Worm (Caenorhabditis elegans): ENCODE data around the gene srg-15.

srg-15 gene

DNA sequence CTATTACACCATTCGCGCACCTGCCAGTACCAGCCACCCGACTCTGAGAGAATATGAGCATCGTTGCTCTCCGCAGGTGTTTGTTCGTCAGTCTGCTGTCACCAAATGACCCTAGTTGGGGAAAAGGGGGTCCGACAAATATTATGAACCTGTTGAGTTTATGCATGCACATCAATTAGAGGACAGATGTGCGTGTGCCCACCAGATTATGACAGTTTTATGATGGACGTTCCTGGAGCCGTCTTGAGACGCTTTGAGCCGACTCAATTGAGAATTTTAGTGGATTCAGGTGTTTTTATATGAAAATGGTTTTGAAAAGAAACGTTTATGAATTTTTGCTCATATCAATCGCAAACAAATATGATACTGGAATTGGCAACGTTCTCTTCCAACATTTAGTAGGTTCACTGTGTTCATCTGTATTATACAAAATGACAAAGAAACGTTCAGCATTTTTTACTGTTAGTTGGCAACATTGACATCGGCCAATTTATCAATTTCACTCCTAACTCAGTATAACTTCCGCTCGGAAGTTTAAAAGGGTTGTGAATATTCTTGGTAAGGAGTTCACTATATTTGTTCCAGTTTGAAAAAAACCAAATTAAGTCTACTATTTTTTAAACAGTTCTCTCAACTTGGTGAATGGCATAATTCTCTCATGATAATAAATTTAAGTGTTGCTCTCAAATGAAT is 37.2 kb upstream of the srg-15 start:
- TF ChIP-seq nhr-76 (tag; optimal IDR thresholded peaks at IDR 0.05) (no peak), unc-120 (tag; optimal IDR thresholded peaks at IDR 0.05; ENCODE audit: poor library complexity, severe bottlenecking) (peak; percentile 1), ztf-11 (tag; optimal IDR thresholded peaks at IDR 0.05) (no peak), unc-62 (GFP tag; optimal IDR thresholded peaks at IDR 0.05) (peak; percentile 78), unc-39 (tag; optimal IDR thresholded peaks at IDR 0.05) (no peak), elt-3 (tag; optimal IDR thresholded peaks at IDR 0.05) (no peak), ceh-39 (tag; optimal IDR thresholded peaks at IDR 0.05) (no peak), lin-32 (GFP tag; optimal IDR thresholded peaks at IDR 0.05) (no peak), nhr-237 (tag; optimal IDR thresholded peaks at IDR 0.05) (no peak), lsy-2 (tag; optimal IDR thresholded peaks at IDR 0.05) (no peak), sem-2 (GFP tag; optimal IDR thresholded peaks at IDR 0.05) (no peak), pha-4 (tag; optimal IDR thresholded peaks at IDR 0.05) (no peak), ceh-83 (GFP tag; optimal IDR thresholded peaks at IDR 0.05) (no peak), nhr-2 (tag; optimal IDR thresholded peaks at IDR 0.05) (peak; percentile 86), cnd-1 (tag; optimal IDR thresholded peaks at IDR 0.05) (peak; percentile 59), mep-1 (tag; optimal IDR thresholded peaks at IDR 0.05) (no peak), bed-3 (GFP tag; optimal IDR thresholded peaks at IDR 0.05) (no peak), ceh-43 (GFP tag; optimal IDR thresholded peaks at IDR 0.05) (no peak), hlh-1 (tag; optimal IDR thresholded peaks at IDR 0.05) (peak; percentile 41), flh-1 (GFP tag; optimal IDR thresholded peaks at IDR 0.05) (no peak), nhr-12 (tag; optimal IDR thresholded peaks at IDR 0.05) (no peak), M03D4.4 (tag; optimal IDR thresholded peaks at IDR 0.05) (no peak), mls-2 (tag; optimal IDR thresholded peaks at IDR 0.05) (no peak), tbx-8 (GFP tag; optimal IDR thresholded peaks at IDR 0.05) (no peak), ham-2 (GFP tag; optimal IDR thresholded peaks at IDR 0.05) (no peak), blmp-1 (tag; optimal IDR thresholded peaks at IDR 0.05) (no peak), zip-8 (tag; optimal IDR thresholded peaks at IDR 0.05) (no peak), nhr-28 (tag; optimal IDR thresholded peaks at IDR 0.05) (no peak), sptf-1 (tag; optimal IDR thresholded peaks at IDR 0.05) (no peak), snpc-4 (tag; optimal IDR thresholded peaks at IDR 0.05) (no peak), lin-13 (tag; optimal IDR thresholded peaks at IDR 0.05) (no peak), ces-1 (GFP tag; optimal IDR thresholded peaks at IDR 0.05) (no peak), elt-1 (tag; optimal IDR thresholded peaks at IDR 0.05; ENCODE audit: borderline replicate concordance, insufficient read depth) (no peak), drap-1 (GFP tag; optimal IDR thresholded peaks at IDR 0.05) (no peak), mab-5 (tag; optimal IDR thresholded peaks at IDR 0.05) (no peak)

DNA sequence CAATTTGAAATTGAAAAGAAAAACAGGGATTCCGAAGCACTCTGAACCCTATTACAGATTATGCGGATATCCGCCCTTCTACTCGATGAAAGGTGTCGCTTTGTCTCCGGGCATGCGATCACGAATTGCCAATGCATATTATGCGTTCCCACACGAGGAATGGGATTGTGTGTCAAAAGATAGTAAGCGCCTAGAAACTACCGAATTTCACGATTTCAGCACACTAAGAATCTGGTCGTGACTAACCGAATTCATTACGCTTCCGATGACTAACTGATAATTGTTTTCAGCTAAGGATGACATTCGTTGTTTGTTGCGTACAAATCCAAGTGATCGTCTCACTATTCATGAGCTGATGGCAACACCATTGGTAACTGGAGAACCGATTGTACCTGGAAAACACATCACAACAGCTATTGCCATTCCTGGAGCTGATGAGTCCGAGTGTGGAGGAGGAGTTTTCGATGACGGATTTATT is 36.1 kb upstream of the srg-15 start:
- TF ChIP-seq blmp-1 (tag; optimal IDR thresholded peaks at IDR 0.05) (no peak), nhr-2 (tag; optimal IDR thresholded peaks at IDR 0.05) (no peak), ces-1 (GFP tag; optimal IDR thresholded peaks at IDR 0.05) (no peak), ceh-43 (GFP tag; optimal IDR thresholded peaks at IDR 0.05) (no peak), sptf-1 (tag; optimal IDR thresholded peaks at IDR 0.05) (no peak), nhr-28 (tag; optimal IDR thresholded peaks at IDR 0.05) (no peak), elt-3 (tag; optimal IDR thresholded peaks at IDR 0.05) (no peak), lsy-2 (tag; optimal IDR thresholded peaks at IDR 0.05) (no peak), tbx-8 (GFP tag; optimal IDR thresholded peaks at IDR 0.05) (no peak), mab-5 (tag; optimal IDR thresholded peaks at IDR 0.05) (no peak), drap-1 (GFP tag; optimal IDR thresholded peaks at IDR 0.05) (no peak)

DNA sequence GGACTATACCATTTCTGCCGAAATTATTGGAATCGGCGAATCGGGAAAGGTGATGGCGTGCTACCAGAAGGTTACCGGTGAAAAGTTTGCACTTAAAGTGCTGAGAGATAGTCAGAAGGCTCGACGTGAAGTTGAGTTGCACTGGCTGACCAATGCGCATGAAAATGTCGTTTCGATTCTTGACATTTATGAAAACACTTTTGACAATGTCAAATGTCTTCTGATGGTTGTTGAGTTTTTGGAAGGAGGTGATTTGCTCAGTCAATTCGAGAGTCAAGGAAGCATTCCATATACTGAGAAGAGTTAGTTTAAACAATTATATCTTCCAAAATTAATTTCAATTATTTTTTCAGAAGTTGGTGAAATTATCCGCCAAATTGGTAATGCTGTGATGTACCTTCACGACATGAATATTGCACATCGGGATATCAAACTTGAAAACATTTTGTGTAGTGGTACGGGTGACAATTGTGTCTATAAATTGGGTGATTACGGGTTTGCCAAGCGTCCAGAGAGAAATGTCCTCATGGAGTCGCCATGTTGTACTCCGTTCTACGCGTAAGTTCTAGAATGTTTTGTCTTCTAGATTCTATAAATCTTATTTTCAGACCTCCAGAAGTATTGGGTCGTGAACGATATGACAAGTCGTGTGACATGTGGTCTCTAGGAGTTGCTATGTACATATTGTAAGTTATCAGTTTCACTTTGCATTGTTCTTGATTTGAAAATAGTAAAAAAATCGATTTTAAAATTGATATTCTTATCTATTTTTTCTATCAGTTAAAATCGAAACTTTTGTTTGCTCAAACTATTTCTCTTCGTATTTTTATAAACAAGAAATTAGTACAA is 35.5 kb upstream of the srg-15 start:
- TF ChIP-seq nhr-2 (tag; optimal IDR thresholded peaks at IDR 0.05) (no peak), pha-4 (tag; optimal IDR thresholded peaks at IDR 0.05) (no peak), ceh-43 (GFP tag; optimal IDR thresholded peaks at IDR 0.05) (no peak), unc-120 (tag; optimal IDR thresholded peaks at IDR 0.05; ENCODE audit: poor library complexity, severe bottlenecking) (no peak), zip-8 (tag; optimal IDR thresholded peaks at IDR 0.05) (no peak), lin-32 (GFP tag; optimal IDR thresholded peaks at IDR 0.05) (no peak), mep-1 (tag; optimal IDR thresholded peaks at IDR 0.05) (no peak)

Data from whole organism, mixed stage, embryonic.